Worm (Caenorhabditis elegans) whole organism, mixed stage, embryonic: Measurements from ENCODE around the gene C36B7.6.

Source experiments
- pha-4 ChIP-seq: fragments of 150-350 bp; optimal IDR thresholded peaks from 2 replicates; lab custom pipeline; 2018; ENCODE audit warnings: missing biosample characterization, missing genetic modification reagents, missing genetic modification characterization
- ztf-11 ChIP-seq: fragments of 150-350 bp; optimal IDR thresholded peaks from 2 replicates; lab custom pipeline; 2014; ENCODE audit warnings: missing biosample characterization, missing genetic modification characterization

DNA sequence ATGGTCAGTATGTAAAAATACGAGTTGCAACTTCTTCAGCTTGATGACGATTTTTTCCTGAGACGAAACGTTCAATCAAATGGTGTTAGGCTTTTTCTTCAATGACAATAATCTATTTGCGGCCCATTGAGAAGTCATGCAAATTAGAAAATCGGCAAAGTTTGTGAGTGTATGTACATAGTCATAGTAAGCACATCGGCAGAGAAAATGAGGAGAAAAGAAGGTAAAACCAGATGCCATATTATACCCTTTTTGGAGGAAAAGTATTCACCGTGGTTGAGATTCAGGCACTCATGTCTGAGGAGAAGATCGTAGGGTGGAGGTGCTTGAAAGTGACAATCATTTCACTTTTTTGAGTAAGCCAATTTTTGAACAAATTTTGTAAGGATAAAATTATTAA is 3.8 kb downstream of the C36B7.6 start, which contains the start of gene C36B7.5:
- TF ChIP-seq pha-4 (no peak), ztf-11 (tag; lab: Kevin White, UChicago) (no peak)
